Worm (Caenorhabditis elegans): ENCODE results near the gene R11D1.7.

- TF ChIP-seq lim-6 (tag; optimal IDR thresholded peaks at IDR 0.05) (no peak), nhr-11 (tag; optimal IDR thresholded peaks at IDR 0.05) (no peak), ama-1 (optimal IDR thresholded peaks at IDR 0.05) (no peak), hlh-30 (tag; optimal IDR thresholded peaks at IDR 0.05; ENCODE audit: insufficient read depth) (no peak), C38D4.7 (GFP tag; optimal IDR thresholded peaks at IDR 0.05) (no peak), dmd-4 (tag; optimal IDR thresholded peaks at IDR 0.05; ENCODE audit: borderline replicate concordance) (no peak), ceh-48 (tag; optimal IDR thresholded peaks at IDR 0.05) (no peak), pros-1 (tag; optimal IDR thresholded peaks at IDR 0.05) (no peak), unc-86 (tag; optimal IDR thresholded peaks at IDR 0.05) (no peak), fkh-10 (GFP tag; optimal IDR thresholded peaks at IDR 0.05) (no peak), mec-3 (tag; optimal IDR thresholded peaks at IDR 0.05; ENCODE audit: borderline replicate concordance) (no peak), nfya-1 (tag; optimal IDR thresholded peaks at IDR 0.05) (no peak), fax-1 (tag; optimal IDR thresholded peaks at IDR 0.05) (no peak)
Observed at ce11 chrV:12696790-12697189, 23.0 kb upstream of the R11D1.7 start.
